Fruit fly (Drosophila melanogaster) whole organism, prepupa: ENCODE results near the gene ppk24.

Experiments used
- Blimp-1 ChIP-seq: fragments of 200-800 bp; sonication (Bioruptor generic); optimal IDR thresholded peaks from 3 replicates; lab custom pipeline; 2017; ENCODE audit warnings: missing biosample characterization, missing genetic modification characterization, mild to moderate bottlenecking, moderate library complexity, missing genetic modification reagents
- CG10631 ChIP-seq: fragments of 200-800 bp; sonication (Bioruptor generic); optimal IDR thresholded peaks from 2 replicates; lab custom pipeline; 2016; ENCODE audit warnings: missing biosample characterization, missing genetic modification characterization
- CG11294 ChIP-seq: fragments of 200-800 bp; sonication (Bioruptor generic); IDR thresholded peaks from 2 replicates; pipeline ENCODE4 v1.3.6; 2022; ENCODE audit warnings: missing biosample characterization, missing genetic modification characterization
- CG11902 ChIP-seq: fragments of 200-800 bp; sonication (Bioruptor generic); optimal IDR thresholded peaks from 3 replicates; lab custom pipeline; 2016; ENCODE audit warnings: missing biosample characterization, missing genetic modification characterization
- CG15336 ChIP-seq: fragments of 200-800 bp; sonication (Bioruptor generic); IDR thresholded peaks from 2 replicates; pipeline ENCODE4 v1.3.6; 2022; ENCODE audit warnings: missing biosample characterization, missing genetic modification characterization
- CG1621 ChIP-seq: fragments of 200-800 bp; sonication (Bioruptor generic); optimal IDR thresholded peaks from 3 replicates; lab custom pipeline; 2018; ENCODE audit warnings: missing biosample characterization, mild to moderate bottlenecking, missing genetic modification characterization
- CG16779 ChIP-seq: fragments of 200-800 bp; sonication (Bioruptor generic); optimal IDR thresholded peaks from 3 replicates; lab custom pipeline; 2017; ENCODE audit warnings: missing biosample characterization, mild to moderate bottlenecking, missing genetic modification characterization
- CG3032 ChIP-seq: fragments of 200-800 bp; optimal IDR thresholded peaks from 2 replicates; lab custom pipeline; 2019; ENCODE audit warnings: missing biosample characterization, mild to moderate bottlenecking, missing genetic modification characterization, moderate library complexity
- CG31627 ChIP-seq: fragments of 200-800 bp; sonication (Bioruptor generic); optimal IDR thresholded peaks from 3 replicates; lab custom pipeline; 2016; ENCODE audit warnings: missing biosample characterization, missing genetic modification characterization
- CG34406 ChIP-seq: fragments of 200-800 bp; sonication (Bioruptor generic); optimal IDR thresholded peaks from 3 replicates; lab custom pipeline; 2016; ENCODE audit warnings: missing biosample characterization, missing genetic modification characterization
- CG3919 ChIP-seq: fragments of 200-800 bp; sonication (Bioruptor generic); optimal IDR thresholded peaks from 3 replicates; lab custom pipeline; 2016; ENCODE audit warnings: missing biosample characterization, missing genetic modification characterization
- CG4318 ChIP-seq: fragments of 200-800 bp; sonication (Bioruptor generic); optimal IDR thresholded peaks from 3 replicates; lab custom pipeline; 2017; ENCODE audit warnings: missing biosample characterization, mild to moderate bottlenecking, missing genetic modification characterization
- CG6163 ChIP-seq: fragments of 200-800 bp; sonication (Bioruptor generic); IDR thresholded peaks from 3 replicates; pipeline ENCODE4 v1.3.6; 2022; ENCODE audit warnings: missing biosample characterization, missing genetic modification characterization
- CG6276 ChIP-seq: fragments of 200-800 bp; sonication (Bioruptor generic); optimal IDR thresholded peaks from 2 replicates; lab custom pipeline; 2017; ENCODE audit warnings: missing biosample characterization, mild to moderate bottlenecking, missing genetic modification characterization
- CG6792 ChIP-seq: fragments of 200-800 bp; sonication (Bioruptor generic); optimal IDR thresholded peaks from 3 replicates; lab custom pipeline; 2016; ENCODE audit warnings: missing biosample characterization, missing genetic modification characterization
- CG7368 ChIP-seq: fragments of 200-800 bp; sonication (Bioruptor generic); optimal IDR thresholded peaks from 3 replicates; lab custom pipeline; 2016; ENCODE audit warnings: missing biosample characterization, missing genetic modification characterization
- CG8119 ChIP-seq: fragments of 200-800 bp; sonication (Bioruptor generic); IDR thresholded peaks from 3 replicates; pipeline ENCODE4 v1.3.6; 2022; ENCODE audit warnings: missing biosample characterization, missing genetic modification characterization
- CG8319 ChIP-seq: fragments of 200-800 bp; sonication (Bioruptor generic); optimal IDR thresholded peaks from 3 replicates; lab custom pipeline; 2016; ENCODE audit warnings: missing biosample characterization, missing genetic modification characterization
- CG8632 ChIP-seq: fragments of 200-800 bp; sonication (Bioruptor generic); optimal IDR thresholded peaks from 3 replicates; lab custom pipeline; 2016; ENCODE audit warnings: missing biosample characterization, missing genetic modification characterization
- CG9139 ChIP-seq: fragments of 200-800 bp; sonication (Bioruptor generic); optimal IDR thresholded peaks from 3 replicates; lab custom pipeline; 2017; ENCODE audit warnings: missing biosample characterization, mild to moderate bottlenecking, missing genetic modification characterization
- Eip78C ChIP-seq: fragments of 200-800 bp; sonication (Bioruptor generic); peaks from one replicate; lab custom pipeline; 2016; ENCODE audit warnings: missing biosample characterization, missing genetic modification characterization
- Eip93F ChIP-seq: fragments of 200-800 bp; sonication (Bioruptor generic); optimal IDR thresholded peaks from 2 replicates; lab custom pipeline; 2016; ENCODE audit warnings: missing biosample characterization, mild to moderate bottlenecking, missing genetic modification characterization
- Ets96B ChIP-seq: fragments of 200-800 bp; optimal IDR thresholded peaks from 2 replicates; lab custom pipeline; 2019; ENCODE audit warnings: missing biosample characterization, mild to moderate bottlenecking, missing genetic modification characterization, moderate library complexity
- Gug ChIP-seq: fragments of 200-800 bp; sonication (Bioruptor generic); IDR thresholded peaks from 2 replicates; pipeline ENCODE4 v1.3.6; 2022; ENCODE audit warnings: missing biosample characterization, missing genetic modification characterization
- Hr38 ChIP-seq: sonication (Bioruptor generic); optimal IDR thresholded peaks from 2 replicates; lab custom pipeline; 2016; ENCODE audit warnings: missing biosample characterization, missing genetic modification characterization
- Hr39 ChIP-seq: fragments of 200-800 bp; sonication (Bioruptor generic); optimal IDR thresholded peaks from 2 replicates; lab custom pipeline; 2016; ENCODE audit warnings: missing biosample characterization, missing genetic modification characterization
- Hr4 ChIP-seq: fragments of 200-800 bp; sonication (Bioruptor generic); optimal IDR thresholded peaks from 3 replicates; lab custom pipeline; 2016; ENCODE audit warnings: missing biosample characterization, missing genetic modification characterization
- Lpt ChIP-seq: fragments of 200-800 bp; sonication (Bioruptor generic); optimal IDR thresholded peaks from 3 replicates; lab custom pipeline; 2016; ENCODE audit warnings: missing biosample characterization, missing genetic modification characterization
- OdsH ChIP-seq: fragments of 200-800 bp; sonication (Bioruptor generic); optimal IDR thresholded peaks from 3 replicates; lab custom pipeline; 2016; ENCODE audit warnings: missing biosample characterization, missing genetic modification characterization
- Sox102F ChIP-seq: fragments of 200-800 bp; sonication (Bioruptor generic); optimal IDR thresholded peaks from 2 replicates; lab custom pipeline; 2016; ENCODE audit warnings: missing biosample characterization, mild to moderate bottlenecking, missing genetic modification characterization
- Sox14 ChIP-seq: fragments of 200-800 bp; sonication (Bioruptor generic); optimal IDR thresholded peaks from 3 replicates; lab custom pipeline; 2016; ENCODE audit warnings: missing biosample characterization, missing genetic modification characterization
- Sox15 ChIP-seq: fragments of 200-800 bp; sonication (Bioruptor generic); optimal IDR thresholded peaks from 3 replicates; lab custom pipeline; 2016; ENCODE audit warnings: missing biosample characterization, missing genetic modification characterization
- achi ChIP-seq: fragments of 200-800 bp; sonication (Bioruptor generic); optimal IDR thresholded peaks from 3 replicates; lab custom pipeline; 2016; ENCODE audit warnings: missing biosample characterization, missing genetic modification characterization
- acj6 ChIP-seq: fragments of 200-800 bp; sonication (Bioruptor generic); optimal IDR thresholded peaks from 3 replicates; lab custom pipeline; 2016; ENCODE audit warnings: missing biosample characterization, missing genetic modification characterization
- cyc ChIP-seq: fragments of 200-800 bp; sonication (Bioruptor generic); optimal IDR thresholded peaks from 3 replicates; lab custom pipeline; 2016; ENCODE audit warnings: missing biosample characterization, missing genetic modification characterization
- dac ChIP-seq: fragments of 200-800 bp; sonication (Bioruptor generic); optimal IDR thresholded peaks from 2 replicates; lab custom pipeline; 2017; ENCODE audit warnings: missing biosample characterization, mild to moderate bottlenecking, missing genetic modification characterization
- eg ChIP-seq: fragments of 200-800 bp; sonication (Bioruptor generic); IDR thresholded peaks from 3 replicates; pipeline ENCODE4 v1.3.6; 2022; ENCODE audit warnings: missing biosample characterization, missing genetic modification characterization
- esn ChIP-seq: fragments of 200-800 bp; sonication (Bioruptor generic); optimal IDR thresholded peaks from 2 replicates; lab custom pipeline; 2016; ENCODE audit warnings: missing biosample characterization, mild to moderate bottlenecking, missing genetic modification characterization, moderate library complexity
- fd59A ChIP-seq: fragments of 200-800 bp; sonication (Bioruptor generic); optimal IDR thresholded peaks from 2 replicates; lab custom pipeline; 2017; ENCODE audit warnings: missing biosample characterization, mild to moderate bottlenecking, missing genetic modification characterization, missing genetic modification reagents
- fd85E ChIP-seq: fragments of 200-800 bp; sonication (Bioruptor generic); optimal IDR thresholded peaks from 3 replicates; lab custom pipeline; 2016; ENCODE audit warnings: missing biosample characterization, missing genetic modification characterization
- fkh ChIP-seq: fragments of 200-800 bp; sonication (Bioruptor generic); optimal IDR thresholded peaks from 3 replicates; lab custom pipeline; 2017; ENCODE audit warnings: missing biosample characterization, mild to moderate bottlenecking, missing genetic modification characterization, moderate library complexity
- lz ChIP-seq: fragments of 200-800 bp; sonication (Bioruptor generic); optimal IDR thresholded peaks from 3 replicates; lab custom pipeline; 2016; ENCODE audit warnings: missing biosample characterization, missing genetic modification characterization
- net ChIP-seq: fragments of 200-800 bp; sonication (Bioruptor generic); optimal IDR thresholded peaks from 3 replicates; lab custom pipeline; 2016; ENCODE audit warnings: missing biosample characterization, missing genetic modification characterization
- pdm3 ChIP-seq: fragments of 200-800 bp; sonication (Bioruptor generic); optimal IDR thresholded peaks from 3 replicates; lab custom pipeline; 2016; ENCODE audit warnings: missing biosample characterization, missing genetic modification characterization
- salr ChIP-seq, 2 experiments: fragments of 200-800 bp; sonication (Bioruptor generic); optimal IDR thresholded peaks; 3 replicates each; lab custom pipeline; 2016 to 2018; ENCODE audit warnings: missing biosample characterization in 2 of 2, missing genetic modification characterization in 2 of 2, mild to moderate bottlenecking in 1 of 2
- spab ChIP-seq: fragments of 200-800 bp; sonication (Bioruptor generic); optimal IDR thresholded peaks from 2 replicates; lab custom pipeline; 2017; ENCODE audit warnings: missing biosample characterization, mild to moderate bottlenecking, missing genetic modification characterization, missing genetic modification reagents
- svp ChIP-seq: fragments of 200-800 bp; sonication (Bioruptor generic); peaks from one replicate; lab custom pipeline; 2016; ENCODE audit warnings: missing biosample characterization, missing genetic modification characterization
- topi ChIP-seq: fragments of 200-800 bp; sonication (Bioruptor generic); optimal IDR thresholded peaks from 3 replicates; lab custom pipeline; 2016; ENCODE audit warnings: missing biosample characterization, missing genetic modification characterization
- vri ChIP-seq: fragments of 200-800 bp; sonication (Bioruptor generic); optimal IDR thresholded peaks from 3 replicates; lab custom pipeline; 2016; ENCODE audit warnings: missing biosample characterization, mild to moderate bottlenecking, missing genetic modification characterization

Gene ppk24

dm6 chr3R:31306454-31306853 is 40.9 kb downstream of the ppk24 start:
- TF ChIP-seq CG15336 (GFP tag; lab: Robert Waterston, UW) (no peak), Eip78C (GFP tag; lab: Kevin White, UChicago) (peak; percentile 55)
- TF ChIP-seq, all 60 proteins: peak for 1

dm6 chr3R:31308855-31309646 is 43.5 kb downstream of the ppk24 start:
- TF ChIP-seq Eip78C (GFP tag; lab: Kevin White, UChicago) (peak; percentile 60), Hr38 (GFP tag; lab: Kevin White, UChicago) (no peak), acj6 (GFP tag; lab: Kevin White, UChicago) (peak; percentile 21), CG8632 (GFP tag; lab: Kevin White, UChicago) (no peak), Eip93F (GFP tag; lab: Kevin White, UChicago) (peak; percentile 64), Hr4 (no peak), OdsH (GFP tag; lab: Kevin White, UChicago) (peak; percentile 21), Ets96B (tag; lab: Kevin White, UChicago) (no peak), eg (GFP tag; lab: Robert Waterston, UW) (peak; percentile 32; the same call in 1 of the 3 replicates), Gug (GFP tag; lab: Robert Waterston, UW) (no peak), fd85E (GFP tag; lab: Kevin White, UChicago) (no peak), net (GFP tag; lab: Kevin White, UChicago) (no peak), CG31627 (peak; percentile 81), CG7368 (GFP tag; lab: Kevin White, UChicago) (no peak), fd59A (GFP tag; lab: Kevin White, UChicago) (no peak), Sox102F (peak; percentile 84), Sox14 (GFP tag; lab: Kevin White, UChicago) (peak; percentile 34), CG16779 (tag; lab: Kevin White, UChicago) (no peak), CG6792 (GFP tag; lab: Kevin White, UChicago) (peak; percentile 45), CG8119 (GFP tag; lab: Robert Waterston, UW) (no peak), CG3032 (tag; lab: Kevin White, UChicago) (no peak), Sox15 (GFP tag; lab: Kevin White, UChicago) (no peak), CG15336 (GFP tag; lab: Robert Waterston, UW) (no peak), spab (GFP tag; lab: Kevin White, UChicago) (no peak), Lpt (no peak), Hr39 (GFP tag; lab: Kevin White, UChicago) (peak; percentile 84), pdm3 (no peak), svp (GFP tag; lab: Kevin White, UChicago) (peak; percentile 93), topi (GFP tag; lab: Kevin White, UChicago) (peak; percentile 84), CG8319 (GFP tag; lab: Kevin White, UChicago) (no peak), CG1621 (tag; lab: Kevin White, UChicago) (no peak), CG11294 (GFP tag; lab: Robert Waterston, UW) (no peak), CG3919 (GFP tag; lab: Kevin White, UChicago) (peak; percentile 45), CG34406 (GFP tag; lab: Kevin White, UChicago) (peak; percentile 15), CG10631 (GFP tag; lab: Kevin White, UChicago) (peak; percentile 25), cyc (GFP tag; lab: Kevin White, UChicago) (peak; percentile 81), CG6163 (GFP tag; lab: Robert Waterston, UW) (peak; percentile 71), achi (peak; percentile 21), lz (GFP tag; lab: Kevin White, UChicago) (peak; percentile 81), CG4318 (GFP tag; lab: Kevin White, UChicago) (no peak), esn (GFP tag; lab: Kevin White, UChicago) (peak; percentile 88), dac (GFP tag; lab: Kevin White, UChicago) (no peak), CG11902 (GFP tag; lab: Kevin White, UChicago) (no peak), CG6276 (GFP tag; lab: Kevin White, UChicago) (no peak), fkh (GFP tag; lab: Kevin White, UChicago) (peak; percentile 69), Blimp-1 (peak; percentile 46), salr (GFP tag; optimal IDR thresholded peaks at IDR 0.05; lab: Kevin White, UChicago) (no peak), vri (peak; percentile 69), CG9139 (GFP tag; lab: Kevin White, UChicago) (no peak)
